Worm (Caenorhabditis elegans) whole organism, young adult: ENCODE measurements around the gene ooc-3.

Source experiments
- B0035.1 ChIP-seq: sonication (generic microtip); optimal IDR thresholded peaks from 2 replicates; lab custom pipeline; 2016; ENCODE audit warnings: missing genetic modification characterization, mild to moderate bottlenecking, missing compliant biosample characterization, missing genotype, missing genetic modification reagents
- B0261.1 ChIP-seq: sonication (generic microtip); optimal IDR thresholded peaks from 2 replicates; lab custom pipeline; 2016; ENCODE audit warnings: mild to moderate bottlenecking, missing genetic modification characterization, moderate library complexity, missing compliant biosample characterization
- B0336.3 ChIP-seq: fragments of 200-800 bp; sonication (Bioruptor generic); IDR thresholded peaks from 2 replicates; pipeline ENCODE4 v1.3.6; 2022; ENCODE audit warnings: missing genetic modification characterization, missing compliant biosample characterization
- C06A6.2 ChIP-seq: fragments of 200-800 bp; sonication (Bioruptor generic); conservative IDR thresholded peaks from 2 replicates; pipeline ENCODE4 v1.3.6; 2022; ENCODE audit warnings: missing genetic modification characterization, missing compliant biosample characterization
- D2030.7 ChIP-seq: fragments of 200-800 bp; sonication (Bioruptor generic); IDR thresholded peaks from 2 replicates; pipeline ENCODE4 v1.3.6; 2022; ENCODE audit warnings: missing genetic modification reagents, missing genetic modification characterization, missing compliant biosample characterization
- F22D6.2 ChIP-seq: sonication (generic microtip); optimal IDR thresholded peaks from 2 replicates; lab custom pipeline; 2016; ENCODE audit warnings: mild to moderate bottlenecking, missing genetic modification characterization, missing compliant biosample characterization
- F39B2.1 ChIP-seq: fragments of 200-800 bp; sonication (Bioruptor generic); IDR thresholded peaks from 2 replicates; pipeline ENCODE4 v1.3.6; 2022; ENCODE audit warnings: missing genetic modification reagents, missing genetic modification characterization, missing compliant biosample characterization
- F55B11.4 ChIP-seq: sonication (generic microtip); optimal IDR thresholded peaks from 2 replicates; lab custom pipeline; 2016; ENCODE audit warnings: missing compliant biosample characterization, missing genetic modification characterization, borderline replicate concordance; ENCODE audit not compliant: insufficient read depth
- F57C9.4 ChIP-seq: sonication (generic microtip); optimal IDR thresholded peaks from 2 replicates; lab custom pipeline; 2017; ENCODE audit warnings: mild to moderate bottlenecking, missing genetic modification characterization, missing compliant biosample characterization
- T07F8.4 ChIP-seq: sonication (generic microtip); optimal IDR thresholded peaks from 2 replicates; lab custom pipeline; 2016; ENCODE audit warnings: mild to moderate bottlenecking, missing genetic modification characterization, moderate library complexity, missing compliant biosample characterization
- T26A5.8 ChIP-seq: sonication (generic microtip); optimal IDR thresholded peaks from 2 replicates; lab custom pipeline; 2016; ENCODE audit warnings: missing genetic modification characterization, missing compliant biosample characterization
- Y95B8A.8 ChIP-seq: fragments of 200-800 bp; sonication (Bioruptor generic); IDR thresholded peaks from 2 replicates; pipeline ENCODE4 v1.3.6; 2022; ENCODE audit warnings: missing genetic modification reagents, missing genetic modification characterization, missing compliant biosample characterization
- athp-1 ChIP-seq: sonication (generic microtip); optimal IDR thresholded peaks from 2 replicates; lab custom pipeline; 2017; ENCODE audit warnings: mild to moderate bottlenecking, missing genetic modification characterization, missing compliant biosample characterization
- ceh-40 ChIP-seq: fragments of 200-800 bp; sonication (Bioruptor generic); IDR thresholded peaks from 2 replicates; pipeline ENCODE4 v1.3.6; 2022; ENCODE audit warnings: missing genetic modification characterization, missing compliant biosample characterization
- ceh-58 ChIP-seq: fragments of 200-800 bp; sonication (Bioruptor generic); IDR thresholded peaks from 2 replicates; pipeline ENCODE4 v1.3.6; 2022; ENCODE audit warnings: missing genetic modification characterization, missing compliant biosample characterization
- chd-7 ChIP-seq: sonication (generic microtip); optimal IDR thresholded peaks from 2 replicates; lab custom pipeline; 2016; ENCODE audit warnings: mild to moderate bottlenecking, missing genetic modification characterization, moderate library complexity, missing compliant biosample characterization
- die-1 ChIP-seq: sonication (generic microtip); optimal IDR thresholded peaks from 2 replicates; lab custom pipeline; 2016; ENCODE audit warnings: missing genotype, mild to moderate bottlenecking, missing genetic modification characterization, missing compliant biosample characterization
- egl-18 ChIP-seq: fragments of 200-800 bp; sonication (Bioruptor generic); IDR thresholded peaks from 2 replicates; pipeline ENCODE4 v1.3.6; 2022; ENCODE audit warnings: missing genetic modification reagents, missing genetic modification characterization, missing compliant biosample characterization
- hlh-26 ChIP-seq: fragments of 200-800 bp; sonication (Bioruptor generic); conservative IDR thresholded peaks from 2 replicates; pipeline ENCODE4 v1.3.6; 2022; ENCODE audit warnings: missing genetic modification reagents, missing genetic modification characterization, missing compliant biosample characterization
- hrde-1 ChIP-seq: sonication (generic microtip); optimal IDR thresholded peaks from 2 replicates; lab custom pipeline; 2016; ENCODE audit warnings: missing genetic modification characterization, mild to moderate bottlenecking, missing compliant biosample characterization, moderate library complexity, missing genotype, missing genetic modification reagents, borderline replicate concordance
- hsf-1 ChIP-seq: fragments of 200-800 bp; sonication (Bioruptor generic); IDR thresholded peaks from 2 replicates; pipeline ENCODE4 v1.3.6; 2022; ENCODE audit warnings: missing genetic modification reagents, missing genetic modification characterization, missing compliant biosample characterization
- let-526 ChIP-seq: fragments of 200-800 bp; sonication (Bioruptor generic); IDR thresholded peaks from 2 replicates; pipeline ENCODE4 v1.3.6; 2022; ENCODE audit warnings: missing genetic modification reagents, missing genetic modification characterization, missing compliant biosample characterization
- lin-26 ChIP-seq: fragments of 200-800 bp; sonication (Bioruptor generic); IDR thresholded peaks from 2 replicates; pipeline ENCODE4 v1.3.6; 2022; ENCODE audit warnings: missing genetic modification reagents, missing genetic modification characterization, missing compliant biosample characterization
- lir-1 ChIP-seq: fragments of 200-800 bp; sonication (Bioruptor generic); conservative IDR thresholded peaks from 2 replicates; pipeline ENCODE4 v1.3.6; 2022; ENCODE audit warnings: missing genetic modification reagents, missing genetic modification characterization, missing compliant biosample characterization
- madf-3 ChIP-seq: fragments of 200-800 bp; sonication (Bioruptor generic); IDR thresholded peaks from 2 replicates; pipeline ENCODE4 v1.3.6; 2022; ENCODE audit warnings: missing genetic modification reagents, missing genetic modification characterization, missing compliant biosample characterization
- madf-8 ChIP-seq: fragments of 200-800 bp; sonication (Bioruptor generic); conservative IDR thresholded peaks from 2 replicates; pipeline ENCODE4 v1.3.6; 2022; ENCODE audit warnings: missing genetic modification reagents, missing genetic modification characterization, missing compliant biosample characterization
- mxl-1 ChIP-seq: sonication (generic microtip); optimal IDR thresholded peaks from 2 replicates; lab custom pipeline; 2016; ENCODE audit warnings: missing genetic modification characterization, missing compliant biosample characterization
- nfya-2 ChIP-seq: fragments of 200-800 bp; sonication (Bioruptor generic); IDR thresholded peaks from 2 replicates; pipeline ENCODE4 v1.3.6; 2022; ENCODE audit warnings: missing genetic modification reagents, missing genetic modification characterization, missing compliant biosample characterization
- nfyb-1 ChIP-seq: fragments of 200-800 bp; sonication (Bioruptor generic); IDR thresholded peaks from 2 replicates; pipeline ENCODE4 v1.3.6; 2022; ENCODE audit warnings: missing genetic modification reagents, missing genetic modification characterization, missing compliant biosample characterization
- nhr-120 ChIP-seq: fragments of 200-800 bp; sonication (Bioruptor generic); IDR thresholded peaks from 2 replicates; pipeline ENCODE4 v1.3.6; 2022; ENCODE audit warnings: missing genetic modification characterization, missing compliant biosample characterization
- rec-8 ChIP-seq, 2 experiments: sonication (generic microtip); optimal IDR thresholded peaks; 2 replicates each; lab custom pipeline; 2016; ENCODE audit warnings: mild to moderate bottlenecking in 2 of 2, missing genetic modification characterization in 2 of 2, missing genetic modification reagents in 2 of 2, missing genotype in 2 of 2, missing biosample characterization in 1 of 2, missing compliant biosample characterization in 1 of 2, moderate library complexity in 1 of 2
- sdz-38 ChIP-seq: sonication (generic microtip); optimal IDR thresholded peaks from 2 replicates; lab custom pipeline; 2016; ENCODE audit warnings: missing genotype, missing genetic modification characterization, missing compliant biosample characterization
- sea-2 ChIP-seq: fragments of 200-800 bp; sonication (Bioruptor generic); IDR thresholded peaks from 2 replicates; pipeline ENCODE4 v1.3.6; 2022; ENCODE audit warnings: missing genetic modification characterization, missing compliant biosample characterization
- snpc-1.1 ChIP-seq: sonication (generic microtip); optimal IDR thresholded peaks from 2 replicates; lab custom pipeline; 2017; ENCODE audit warnings: missing genetic modification characterization, mild to moderate bottlenecking, missing compliant biosample characterization, antibody characterized with exemption, moderate library complexity, missing genotype, missing genetic modification reagents; ENCODE audit not compliant: insufficient read depth
- snpc-4 ChIP-seq, 5 experiments: fragments of 150-350 bp in 1 of 5; sonication (generic microtip) in 4 of 5; optimal IDR thresholded peaks; 2 replicates each; lab custom pipeline; 2014 to 2018; ENCODE audit warnings: missing genetic modification characterization in 5 of 5, missing biosample characterization in 3 of 5, antibody characterized with exemption in 2 of 5, mild to moderate bottlenecking in 2 of 5, missing compliant biosample characterization in 2 of 5, missing genotype in 2 of 5, moderate library complexity in 2 of 5, missing genetic modification reagents in 1 of 5
- somi-1 ChIP-seq: fragments of 200-800 bp; sonication (Bioruptor generic); optimal IDR thresholded peaks from 2 replicates; lab custom pipeline; 2018; ENCODE audit warnings: mild to moderate bottlenecking, missing genetic modification characterization, missing compliant biosample characterization
- tbp1 ChIP-seq: fragments of 200-800 bp; sonication (Bioruptor generic); optimal IDR thresholded peaks from 2 replicates; lab custom pipeline; 2018; ENCODE audit warnings: mild to moderate bottlenecking, missing genetic modification characterization, missing compliant biosample characterization
- tlf-1 ChIP-seq: fragments of 200-800 bp; sonication (Bioruptor generic); optimal IDR thresholded peaks from 2 replicates; lab custom pipeline; 2018; ENCODE audit warnings: mild to moderate bottlenecking, missing genetic modification characterization, missing compliant biosample characterization
- xnd-1 ChIP-seq: sonication (generic microtip); optimal IDR thresholded peaks from 2 replicates; lab custom pipeline; 2016; ENCODE audit warnings: missing genotype, missing genetic modification reagents, missing genetic modification characterization, missing compliant biosample characterization
- ztf-3 ChIP-seq: fragments of 200-800 bp; sonication (Bioruptor generic); optimal IDR thresholded peaks from 2 replicates; lab custom pipeline; 2018; ENCODE audit warnings: mild to moderate bottlenecking, missing genetic modification characterization, missing compliant biosample characterization
- ztf-6 ChIP-seq: fragments of 200-800 bp; sonication (Bioruptor generic); IDR thresholded peaks from 2 replicates; pipeline ENCODE4 v1.3.6; 2022; ENCODE audit warnings: missing genetic modification reagents, missing genetic modification characterization, missing compliant biosample characterization

ooc-3 gene

DNA sequence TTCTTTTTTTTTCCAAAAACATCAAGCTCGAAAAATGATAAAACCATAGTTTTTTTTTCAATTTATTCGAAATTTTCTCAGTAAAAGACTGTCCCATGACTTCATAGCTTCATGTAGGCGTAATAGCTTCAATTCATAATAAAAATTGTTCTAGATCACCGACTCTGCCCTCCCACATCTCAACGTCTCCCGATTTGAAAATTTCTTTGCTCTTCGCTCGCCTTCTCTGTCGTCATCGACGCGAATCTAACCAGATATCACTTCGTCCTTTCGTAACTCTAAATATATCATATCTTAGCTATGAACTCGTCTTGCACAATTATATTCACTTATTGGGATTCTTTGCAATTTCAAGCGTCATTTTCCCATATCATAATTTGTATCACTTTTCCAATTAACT is 19.7 kb upstream of the ooc-3 start, which contains the start of gene srh-44:
Gene srh-44 (plus strand): TSS at position 301 of the 400 bp plus-strand sequence.
- TF ChIP-seq tlf-1 (GFP tag; lab: Kevin White, UChicago) = no peak
- TF ChIP-seq lir-1 (GFP tag; lab: Robert Waterston, UW) = no peak
- no peak for TF ChIP-seq nhr-120
- TF ChIP-seq T26A5.8 (tag; lab: Kevin White, UChicago) = no peak
- no peak for TF ChIP-seq somi-1
- TF ChIP-seq, all 124 proteins: peak for 0

DNA sequence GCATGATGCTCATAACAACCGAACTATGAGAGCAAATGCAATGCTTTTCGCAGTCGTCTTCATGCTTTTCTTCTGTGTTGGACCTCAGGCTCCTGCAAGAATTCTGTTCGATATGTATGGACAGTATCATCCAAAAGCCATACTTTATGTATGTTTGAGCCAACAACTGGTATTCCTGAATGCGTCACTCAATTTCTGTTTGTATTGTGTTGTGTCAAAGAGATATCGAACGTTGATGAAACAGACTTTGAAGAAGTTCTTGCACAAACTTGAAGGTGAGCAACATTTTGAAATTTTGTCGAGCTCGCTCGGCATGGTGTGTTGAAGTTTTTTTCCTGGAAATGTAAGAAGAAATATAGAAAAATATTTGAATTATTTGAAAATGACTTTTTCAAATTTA is 17.8 kb upstream of the ooc-3 start:
- TF ChIP-seq ceh-58 (GFP tag; lab: Robert Waterston, UW) (no peak), nhr-120 (no peak), B0336.3 (GFP tag; lab: Robert Waterston, UW) (no peak), lin-26 (GFP tag; lab: Robert Waterston, UW) (no peak), ceh-40 (no peak), hrde-1 (tag; lab: Kevin White, UChicago) (no peak), ztf-3 (GFP tag; lab: Kevin White, UChicago) (no peak)
- TF ChIP-seq, all 124 proteins: peak for 0

DNA sequence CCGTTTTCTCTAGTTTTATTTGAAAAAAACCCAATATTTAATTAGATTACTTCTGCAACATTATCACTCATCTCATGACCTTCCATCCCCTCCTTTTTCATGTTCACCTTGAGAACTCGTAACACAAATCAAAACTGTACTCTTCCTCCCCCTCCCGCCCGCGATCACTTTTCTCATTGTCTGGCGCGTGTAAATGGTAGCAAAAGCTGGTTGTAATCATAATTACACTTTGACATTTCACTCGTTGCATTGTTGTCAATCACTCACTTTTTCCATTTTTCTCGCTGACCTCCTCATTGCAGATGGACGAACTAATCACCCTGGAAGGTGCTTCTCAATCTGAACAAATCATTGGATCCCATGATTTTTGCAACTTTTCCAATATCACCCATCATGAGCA is 15.3 kb upstream of the ooc-3 start, which contains the start of gene npr-41:
Gene npr-41 (plus strand): TSS at position 301 of the 400 bp plus-strand sequence.
- TF ChIP-seq snpc-1.1 = no peak
- no peak for TF ChIP-seq hrde-1 (tag; lab: Kevin White, UChicago)
- no peak for TF ChIP-seq athp-1 (tag; lab: Kevin White, UChicago)
- no peak for TF ChIP-seq snpc-4 (GFP tag; optimal IDR thresholded peaks at IDR 0.05; lab: Kevin White, UChicago)
- TF ChIP-seq snpc-4 (tag; optimal IDR thresholded peaks at IDR 0.05; lab: Kevin White, UChicago) = no peak
- TF ChIP-seq die-1 (tag; lab: Kevin White, UChicago) = no peak
- no peak for TF ChIP-seq B0336.3 (GFP tag; lab: Robert Waterston, UW)
- TF ChIP-seq F57C9.4 = no peak
- TF ChIP-seq sdz-38 (tag; lab: Kevin White, UChicago) = no peak
- no peak for TF ChIP-seq ztf-6 (GFP tag; lab: Robert Waterston, UW)
- TF ChIP-seq F55B11.4 = no peak

DNA sequence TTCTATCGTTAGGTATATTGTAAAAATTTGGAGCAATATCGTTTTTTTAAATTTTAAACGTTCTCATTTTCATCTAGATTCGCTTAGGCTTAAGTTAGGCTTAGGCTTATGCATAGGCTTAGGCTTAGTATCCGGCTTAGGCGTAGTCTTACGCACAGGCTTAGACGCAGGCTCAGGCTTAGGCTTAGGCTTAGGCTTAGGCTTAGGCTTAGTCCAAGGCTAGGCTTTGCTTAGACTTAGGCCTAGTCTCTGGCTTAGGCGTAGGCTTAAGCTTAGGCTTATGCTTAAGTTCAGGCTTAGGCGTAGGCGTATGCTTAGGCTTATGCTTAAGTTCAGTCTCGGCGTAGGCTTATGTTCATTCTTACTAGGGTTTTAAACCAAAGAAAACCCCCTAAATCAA is 8.6 kb upstream of the ooc-3 start:
- TF ChIP-seq let-526 (GFP tag; lab: Robert Waterston, UW) (0 out of 2 replicates have a peak, but pooled peaks have one; percentile 21), egl-18 (no peak), ceh-40 (no peak), tbp1 (GFP tag; lab: Kevin White, UChicago) (no peak), F22D6.2 (tag; lab: Kevin White, UChicago) (no peak)
- TF ChIP-seq, all 124 proteins: peak for 1

DNA sequence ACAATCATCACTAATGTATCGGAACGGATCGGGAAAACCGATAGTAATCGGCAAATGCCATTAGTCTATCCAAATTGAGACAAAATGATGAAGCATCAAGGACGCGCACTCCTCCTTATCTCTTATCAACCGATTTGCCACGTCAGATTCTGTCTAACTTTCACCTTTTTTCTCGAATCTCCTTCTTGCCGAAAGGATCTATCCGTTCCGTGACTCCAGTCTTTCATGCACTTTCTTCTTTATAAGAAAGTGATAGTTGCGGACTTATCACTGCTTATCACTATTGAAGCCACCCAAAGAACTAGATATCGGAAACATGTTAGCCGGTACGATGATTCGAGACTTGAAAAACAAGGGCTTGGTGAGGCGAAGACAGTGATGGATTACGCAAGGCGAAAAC is 6.8 kb upstream of the ooc-3 start:
- TF ChIP-seq somi-1 = no peak
- no peak for TF ChIP-seq chd-7
- TF ChIP-seq hlh-26 (GFP tag; lab: Robert Waterston, UW) = no peak
- no peak for TF ChIP-seq D2030.7 (GFP tag; lab: Robert Waterston, UW)
- TF ChIP-seq mxl-1 = no peak
- no peak for TF ChIP-seq sea-2 (GFP tag; lab: Robert Waterston, UW)
- no peak for TF ChIP-seq F39B2.1 (GFP tag; lab: Robert Waterston, UW)
- no peak for TF ChIP-seq Y95B8A.8 (GFP tag; lab: Robert Waterston, UW)
- TF ChIP-seq rec-8 (tag; optimal IDR thresholded peaks at IDR 0.05; lab: Kevin White, UChicago) = no peak
- TF ChIP-seq nfya-2 (GFP tag; lab: Robert Waterston, UW) = no peak
- TF ChIP-seq B0261.1 (tag; lab: Kevin White, UChicago) = no peak
- no peak for TF ChIP-seq madf-8
- TF ChIP-seq B0035.1 (tag; lab: Kevin White, UChicago) = no peak
- TF ChIP-seq T07F8.4 (tag; lab: Kevin White, UChicago) = no peak
- TF ChIP-seq madf-3 (GFP tag; lab: Robert Waterston, UW) = no peak
- no peak for TF ChIP-seq nfyb-1 (GFP tag; lab: Robert Waterston, UW)
- no peak for TF ChIP-seq C06A6.2 (GFP tag; lab: Robert Waterston, UW)
- no peak for TF ChIP-seq xnd-1
- TF ChIP-seq hsf-1 (GFP tag; lab: Robert Waterston, UW) = no peak
